Worm (Caenorhabditis elegans) whole organism, L2 larva: ENCODE data around the gene mam-5.

ENCODE experiments used
- C34F6.9 ChIP-seq: fragments of 150-350 bp; optimal IDR thresholded peaks from 2 replicates; lab custom pipeline; 2014; ENCODE audit warnings: missing biosample characterization, missing genetic modification characterization
- F13H6.1 ChIP-seq: sonication (generic microtip); optimal IDR thresholded peaks from 2 replicates; lab custom pipeline; 2016; ENCODE audit warnings: missing genetic modification characterization, missing compliant biosample characterization
- R02D3.7 ChIP-seq: fragments of 150-350 bp; optimal IDR thresholded peaks from 2 replicates; lab custom pipeline; 2014; ENCODE audit warnings: missing biosample characterization, missing genetic modification characterization
- Y55F3AM.14 ChIP-seq: fragments of 200-800 bp; sonication (Bioruptor generic); optimal IDR thresholded peaks from 2 replicates; lab custom pipeline; 2018; ENCODE audit warnings: mild to moderate bottlenecking, missing genetic modification characterization, missing compliant biosample characterization
- ZK546.5 ChIP-seq: sonication (generic microtip); optimal IDR thresholded peaks from 2 replicates; lab custom pipeline; 2017; ENCODE audit warnings: missing biosample characterization, missing genetic modification characterization
- aly-2 ChIP-seq: fragments of 150-350 bp; optimal IDR thresholded peaks from 2 replicates; lab custom pipeline; 2014; ENCODE audit warnings: missing biosample characterization, missing genetic modification characterization
- ama-1 ChIP-seq: fragments of 150-350 bp; optimal IDR thresholded peaks from 2 replicates; lab custom pipeline; 2018; ENCODE audit warnings: inconsistent platforms
- blmp-1 ChIP-seq: sonication (generic microtip); optimal IDR thresholded peaks from 2 replicates; lab custom pipeline; 2017; ENCODE audit warnings: missing genetic modification characterization, mild to moderate bottlenecking, missing compliant biosample characterization, antibody characterized with exemption, moderate library complexity; ENCODE audit not compliant: insufficient read depth
- ceh-16 ChIP-seq: fragments of 150-350 bp; optimal IDR thresholded peaks from 2 replicates; lab custom pipeline; 2014; ENCODE audit warnings: missing biosample characterization, missing genetic modification characterization
- ceh-82 ChIP-seq: fragments of 150-350 bp; optimal IDR thresholded peaks from 2 replicates; lab custom pipeline; 2014; ENCODE audit warnings: missing biosample characterization, missing genetic modification characterization
- crh-2 ChIP-seq: sonication (generic microtip); optimal IDR thresholded peaks from 2 replicates; lab custom pipeline; 2017; ENCODE audit warnings: missing biosample characterization, missing genetic modification characterization
- dmd-4 ChIP-seq: sonication (generic microtip); optimal IDR thresholded peaks from 2 replicates; lab custom pipeline; 2017; ENCODE audit warnings: missing biosample characterization, missing genetic modification characterization
- egl-27 ChIP-seq: sonication (generic microtip); optimal IDR thresholded peaks from 3 replicates; lab custom pipeline; 2017; ENCODE audit warnings: missing biosample characterization, missing genetic modification reagents, missing genetic modification characterization
- elt-3 ChIP-seq: sonication (generic microtip); optimal IDR thresholded peaks from 2 replicates; lab custom pipeline; 2017; ENCODE audit warnings: missing biosample characterization, missing genetic modification characterization
- fos-1 ChIP-seq: fragments of 150-350 bp; optimal IDR thresholded peaks from 2 replicates; lab custom pipeline; 2014; ENCODE audit warnings: missing biosample characterization, missing genetic modification characterization
- gmeb-1 ChIP-seq: fragments of 150-350 bp; optimal IDR thresholded peaks from 2 replicates; lab custom pipeline; 2014; ENCODE audit warnings: missing biosample characterization, missing genetic modification characterization
- lin-11 ChIP-seq: fragments of 150-350 bp; sonication (generic microtip); optimal IDR thresholded peaks from 2 replicates; lab custom pipeline; 2014; ENCODE audit warnings: missing biosample characterization, missing genetic modification characterization, inconsistent platforms, mixed read lengths
- lin-13 ChIP-seq: fragments of 150-350 bp; optimal IDR thresholded peaks from 2 replicates; lab custom pipeline; 2014; ENCODE audit warnings: missing biosample characterization, missing genetic modification reagents, missing genetic modification characterization
- lin-39 ChIP-seq: fragments of 150-350 bp; optimal IDR thresholded peaks from 2 replicates; lab custom pipeline; 2014; ENCODE audit warnings: missing biosample characterization, missing genetic modification reagents, missing genetic modification characterization
- mab-5 ChIP-seq: fragments of 150-350 bp; optimal IDR thresholded peaks from 2 replicates; lab custom pipeline; 2014; ENCODE audit warnings: missing biosample characterization, missing genetic modification characterization
- mbf-1 ChIP-seq: sonication (generic microtip); optimal IDR thresholded peaks from 2 replicates; lab custom pipeline; 2017; ENCODE audit warnings: missing biosample characterization, missing genetic modification characterization
- nhr-10 ChIP-seq: sonication (generic microtip); optimal IDR thresholded peaks from 2 replicates; lab custom pipeline; 2017; ENCODE audit warnings: missing biosample characterization, missing genetic modification characterization
- nhr-11 ChIP-seq: fragments of 150-350 bp; optimal IDR thresholded peaks from 2 replicates; lab custom pipeline; 2014; ENCODE audit warnings: missing biosample characterization, missing genetic modification characterization
- nhr-129 ChIP-seq: fragments of 150-350 bp; optimal IDR thresholded peaks from 2 replicates; lab custom pipeline; 2014; ENCODE audit warnings: missing biosample characterization, missing genetic modification characterization
- nhr-21 ChIP-seq: fragments of 150-350 bp; optimal IDR thresholded peaks from 2 replicates; lab custom pipeline; 2014; ENCODE audit warnings: missing biosample characterization, missing genetic modification characterization
- nhr-23 ChIP-seq: fragments of 150-350 bp; optimal IDR thresholded peaks from 2 replicates; lab custom pipeline; 2014; ENCODE audit warnings: missing biosample characterization, missing genetic modification reagents, missing genetic modification characterization
- nhr-237 ChIP-seq: fragments of 150-350 bp; optimal IDR thresholded peaks from 2 replicates; lab custom pipeline; 2014; ENCODE audit warnings: missing biosample characterization, missing genetic modification characterization
- nhr-6 ChIP-seq: fragments of 150-350 bp; optimal IDR thresholded peaks from 2 replicates; lab custom pipeline; 2014; ENCODE audit warnings: missing biosample characterization, missing genetic modification characterization
- nhr-77 ChIP-seq: fragments of 150-350 bp; optimal IDR thresholded peaks from 2 replicates; lab custom pipeline; 2014; ENCODE audit warnings: missing biosample characterization, missing genetic modification characterization
- peb-1 ChIP-seq: fragments of 150-350 bp; optimal IDR thresholded peaks from 2 replicates; lab custom pipeline; 2014; ENCODE audit warnings: missing biosample characterization, missing genetic modification characterization
- sem-4 ChIP-seq: fragments of 150-350 bp; optimal IDR thresholded peaks from 2 replicates; lab custom pipeline; 2014; ENCODE audit warnings: missing biosample characterization, missing genetic modification reagents, missing genetic modification characterization
- skn-1 ChIP-seq: sonication (generic microtip); optimal IDR thresholded peaks from 2 replicates; lab custom pipeline; 2017; ENCODE audit warnings: missing biosample characterization, missing genetic modification characterization
- sma-3 ChIP-seq: sonication (generic microtip); optimal IDR thresholded peaks from 2 replicates; lab custom pipeline; 2016; ENCODE audit warnings: missing genetic modification reagents, missing genetic modification characterization, missing compliant biosample characterization
- sma-9 ChIP-seq, 2 experiments: fragments of 150-350 bp in 1 of 2; sonication (generic microtip) in 1 of 2; optimal IDR thresholded peaks; 2 replicates each; lab custom pipeline; 2014 to 2016; ENCODE audit warnings: missing genetic modification characterization in 2 of 2, mild to moderate bottlenecking in 1 of 2, missing biosample characterization in 1 of 2, missing compliant biosample characterization in 1 of 2, missing genetic modification reagents in 1 of 2, moderate library complexity in 1 of 2
- snpc-4 ChIP-seq: fragments of 150-350 bp; optimal IDR thresholded peaks from 2 replicates; lab custom pipeline; 2014; ENCODE audit warnings: missing biosample characterization, missing genetic modification characterization
- unc-39 ChIP-seq: fragments of 150-350 bp; optimal IDR thresholded peaks from 2 replicates; lab custom pipeline; 2014; ENCODE audit warnings: missing biosample characterization, missing genetic modification characterization
- ztf-11 ChIP-seq: sonication (generic microtip); optimal IDR thresholded peaks from 2 replicates; lab custom pipeline; 2017; ENCODE audit warnings: missing biosample characterization, missing genetic modification characterization
- ztf-4 ChIP-seq: fragments of 150-350 bp; optimal IDR thresholded peaks from 2 replicates; lab custom pipeline; 2014; ENCODE audit warnings: missing biosample characterization, missing genetic modification characterization

mam-5 gene

DNA sequence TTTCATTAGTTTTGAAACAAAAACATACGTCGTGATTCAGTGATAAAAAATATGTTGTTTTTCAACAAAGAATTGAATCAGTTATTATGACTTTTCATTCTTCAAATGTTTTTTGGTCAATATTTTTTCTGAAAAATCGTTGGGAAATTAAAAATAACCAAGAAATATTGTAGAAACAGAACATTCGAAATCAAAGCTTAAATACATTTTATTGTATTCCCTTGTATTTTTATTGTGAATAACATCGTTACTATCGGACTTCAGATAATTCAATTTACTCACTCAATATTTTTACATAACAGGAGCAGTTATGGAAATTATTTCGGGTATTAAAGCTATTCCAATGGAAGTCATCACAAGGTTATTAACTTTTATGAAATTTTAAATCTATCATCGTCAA is 35.8 kb upstream of the mam-5 start, which contains the start of gene C50H2.4:
Gene C50H2.4 (plus strand): TSS at position 301 of the 400 bp plus-strand sequence.
- TF ChIP-seq nhr-237 (tag; lab: Kevin White, UChicago) = no peak
- no peak for TF ChIP-seq peb-1 (tag; lab: Kevin White, UChicago)
- TF ChIP-seq C34F6.9 (tag; lab: Kevin White, UChicago) = no peak
- TF ChIP-seq ama-1 (lab: Kevin White, UChicago) = no peak
- TF ChIP-seq nhr-129 (tag; lab: Kevin White, UChicago) = no peak
- TF ChIP-seq ZK546.5 (tag; lab: Kevin White, UChicago) = no peak
- no peak for TF ChIP-seq mab-5 (tag; lab: Kevin White, UChicago)

DNA sequence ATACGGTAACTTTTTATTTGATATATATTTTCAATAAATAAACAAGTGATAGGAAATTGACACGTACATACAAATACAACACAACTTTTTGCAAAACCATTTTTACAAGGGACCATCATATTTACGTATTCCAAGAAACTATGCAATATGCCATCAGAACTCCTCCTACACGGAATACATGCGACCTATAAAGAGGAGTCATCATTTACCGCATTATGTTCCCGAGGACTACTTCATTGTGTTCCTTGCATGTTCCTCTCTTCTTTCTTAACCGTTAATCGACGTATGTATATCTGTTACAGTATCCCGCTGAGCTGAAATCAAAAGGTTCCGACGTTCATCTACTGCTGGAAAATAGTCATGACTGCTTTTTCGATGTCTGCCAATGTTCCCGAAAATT is 34.1 kb upstream of the mam-5 start, which contains the start of gene C50H2.5:
Gene C50H2.5 (plus strand): TSS at position 301 of the 400 bp plus-strand sequence.
- TF ChIP-seq skn-1 (tag; lab: Kevin White, UChicago) (no peak), blmp-1 (tag; lab: Kevin White, UChicago) (no peak), sem-4 (no peak), ceh-82 (no peak), nhr-6 (tag; lab: Kevin White, UChicago) (no peak), lin-13 (GFP tag; lab: Kevin White, UChicago) (no peak), mab-5 (tag; lab: Kevin White, UChicago) (no peak), sma-3 (GFP tag; lab: Kevin White, UChicago) (no peak), ZK546.5 (tag; lab: Kevin White, UChicago) (no peak), ceh-16 (tag; lab: Kevin White, UChicago) (no peak), ama-1 (lab: Kevin White, UChicago) (no peak)

DNA sequence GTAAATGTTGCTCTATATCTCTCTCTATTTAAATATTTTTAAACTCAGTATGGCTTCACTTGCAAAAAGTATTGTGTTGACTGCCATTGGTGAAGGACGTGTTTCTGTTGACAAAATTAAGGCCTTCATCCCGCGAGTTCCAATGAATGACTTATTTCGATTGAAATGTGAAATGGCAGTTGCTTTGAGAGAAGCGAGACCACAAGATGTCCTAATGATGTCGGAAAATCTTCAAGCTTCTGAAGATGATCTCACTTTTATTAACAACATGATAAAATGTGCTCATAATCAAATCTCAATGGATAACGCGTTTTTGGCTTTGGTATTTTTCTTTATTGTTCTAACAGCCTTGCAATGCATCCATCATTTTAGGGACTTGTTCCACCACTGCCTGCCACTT is 31.2 kb upstream of the mam-5 start, which contains the start of gene ceh-75:
Gene ceh-75 (plus strand): TSS at position 50 of the 400 bp plus-strand sequence.
- TF ChIP-seq aly-2 (tag; lab: Kevin White, UChicago) (no peak), nhr-237 (tag; lab: Kevin White, UChicago) (no peak), nhr-10 (tag; lab: Kevin White, UChicago) (no peak), lin-39 (tag; lab: Kevin White, UChicago) (no peak), dmd-4 (tag; lab: Kevin White, UChicago) (no peak), nhr-129 (tag; lab: Kevin White, UChicago) (no peak), R02D3.7 (tag; lab: Kevin White, UChicago) (no peak), gmeb-1 (no peak), snpc-4 (no peak), lin-13 (GFP tag; lab: Kevin White, UChicago) (no peak), ztf-4 (tag; lab: Kevin White, UChicago) (no peak), lin-11 (tag; lab: Kevin White, UChicago) (no peak)

DNA sequence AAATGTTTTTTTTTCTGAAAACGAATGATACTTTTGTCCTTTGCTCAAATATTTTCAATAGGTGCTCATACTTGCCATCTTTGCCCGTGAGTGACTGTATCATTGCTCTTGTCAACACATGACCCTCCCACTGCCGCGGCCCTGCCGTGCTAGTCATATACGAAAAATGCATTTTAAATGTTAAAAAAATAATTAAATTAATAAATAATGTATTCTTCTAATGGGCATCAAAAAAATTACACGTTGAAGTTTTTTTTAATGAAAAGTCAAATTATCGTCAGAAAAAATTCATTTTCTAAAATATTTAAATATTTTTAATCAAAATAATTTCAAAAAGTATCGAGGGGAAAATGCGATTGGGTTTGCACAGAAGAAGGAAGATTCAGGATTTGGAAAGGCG is 30.0 kb upstream of the mam-5 start, which contains the start of gene C50H2.7:
Gene C50H2.7 (plus strand): TSS at position 301 of the 400 bp plus-strand sequence.
- TF ChIP-seq ceh-16 (tag; lab: Kevin White, UChicago) = no peak
- TF ChIP-seq nhr-21 = no peak
- no peak for TF ChIP-seq elt-3 (tag; lab: Kevin White, UChicago)
- TF ChIP-seq nhr-10 (tag; lab: Kevin White, UChicago) = no peak
- TF ChIP-seq F13H6.1 (tag; lab: Kevin White, UChicago) = no peak
- TF ChIP-seq nhr-77 (tag; lab: Kevin White, UChicago) = no peak
- TF ChIP-seq C34F6.9 (tag; lab: Kevin White, UChicago) = no peak
- TF ChIP-seq nhr-23 (tag; lab: Kevin White, UChicago) = no peak
- TF ChIP-seq lin-13 (GFP tag; lab: Kevin White, UChicago) = no peak
- TF ChIP-seq ztf-11 (tag; lab: Kevin White, UChicago) = no peak
- TF ChIP-seq fos-1 (tag; lab: Kevin White, UChicago) = no peak
- no peak for TF ChIP-seq blmp-1 (tag; lab: Kevin White, UChicago)

DNA sequence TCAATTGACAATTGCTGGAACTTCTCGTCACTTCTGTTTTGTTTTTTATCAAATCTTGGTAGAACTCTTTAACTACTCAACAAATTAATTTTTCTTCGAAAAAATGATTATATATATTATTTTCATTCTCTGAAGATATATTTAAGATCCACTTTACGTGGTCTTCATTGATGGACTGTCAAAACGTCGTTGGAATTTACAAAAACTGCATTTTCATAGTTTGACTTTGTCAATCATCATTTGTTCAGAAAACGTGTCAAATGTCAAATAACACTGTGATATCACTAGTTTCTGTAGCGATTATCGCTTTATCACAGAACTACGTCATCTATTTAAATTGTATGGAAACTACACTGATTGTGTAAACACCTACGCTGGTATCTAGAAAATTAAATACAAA is 28.1 kb upstream of the mam-5 start:
- TF ChIP-seq mbf-1 (tag; lab: Kevin White, UChicago) = no peak
- TF ChIP-seq ztf-4 (tag; lab: Kevin White, UChicago) = no peak
- no peak for TF ChIP-seq nhr-237 (tag; lab: Kevin White, UChicago)
- no peak for TF ChIP-seq elt-3 (tag; lab: Kevin White, UChicago)
- no peak for TF ChIP-seq peb-1 (tag; lab: Kevin White, UChicago)

DNA sequence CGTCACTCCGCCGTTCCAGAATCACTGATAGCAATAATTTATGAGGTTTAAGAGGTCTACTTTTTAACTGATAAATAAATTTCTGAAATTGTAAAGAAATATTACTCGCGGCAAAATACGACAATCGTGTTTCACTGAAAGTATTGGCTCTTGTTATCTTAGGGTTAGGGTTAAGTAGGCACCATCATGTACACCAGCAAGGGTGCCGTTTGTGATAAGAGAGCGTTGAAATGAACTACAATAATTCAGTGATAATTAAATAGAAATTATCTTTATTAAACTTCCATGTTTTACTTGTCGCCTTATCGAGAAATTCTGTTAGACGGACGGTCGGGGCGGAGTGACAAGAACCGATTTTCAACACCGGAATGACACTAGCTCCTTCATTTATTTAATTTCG is 26.9 kb upstream of the mam-5 start:
- TF ChIP-seq lin-11 (tag; lab: Kevin White, UChicago) = no peak
- no peak for TF ChIP-seq elt-3 (tag; lab: Kevin White, UChicago)
- no peak for TF ChIP-seq blmp-1 (tag; lab: Kevin White, UChicago)
- TF ChIP-seq unc-39 (tag; lab: Kevin White, UChicago) = no peak
- no peak for TF ChIP-seq ztf-11 (tag; lab: Kevin White, UChicago)
- no peak for TF ChIP-seq F13H6.1 (tag; lab: Kevin White, UChicago)
- peak; percentile 10 for TF ChIP-seq gmeb-1
- peak; percentile 61 for TF ChIP-seq sma-9 (GFP tag; optimal IDR thresholded peaks at IDR 0.05; lab: Kevin White, UChicago)
- TF ChIP-seq sma-9 (tag; optimal IDR thresholded peaks at IDR 0.05; lab: Kevin White, UChicago) = no peak
- TF ChIP-seq egl-27 (tag; lab: Kevin White, UChicago) = peak; percentile 34
- TF ChIP-seq dmd-4 (tag; lab: Kevin White, UChicago) = no peak
- no peak for TF ChIP-seq Y55F3AM.14 (GFP tag; lab: Kevin White, UChicago)
- TF ChIP-seq nhr-10 (tag; lab: Kevin White, UChicago) = no peak
- TF ChIP-seq mbf-1 (tag; lab: Kevin White, UChicago) = no peak
- no peak for TF ChIP-seq nhr-11
- no peak for TF ChIP-seq nhr-77 (tag; lab: Kevin White, UChicago)
- peak; percentile 75 for TF ChIP-seq fos-1 (tag; lab: Kevin White, UChicago)
- TF ChIP-seq nhr-21 = no peak
- peak; percentile 49 for TF ChIP-seq crh-2 (tag; lab: Kevin White, UChicago)
- TF ChIP-seq ceh-82 = no peak
